Worm (Caenorhabditis elegans) whole organism, late embryonic: ENCODE results near the gene jun-1.
A peak's percentile ranks its signal among the peaks of the same experiment; 100 is the strongest.

Experiments
- F13H6.1 ChIP-seq: sonication (generic microtip); optimal IDR thresholded peaks from 2 replicates; lab custom pipeline; 2016; ENCODE audit warnings: missing genetic modification characterization, missing compliant biosample characterization
- K02D7.2 ChIP-seq: sonication (generic microtip); optimal IDR thresholded peaks from 2 replicates; lab custom pipeline; 2017; ENCODE audit warnings: mild to moderate bottlenecking, missing genetic modification characterization, missing compliant biosample characterization
- K09A11.1 ChIP-seq: sonication (generic microtip); optimal IDR thresholded peaks from 2 replicates; lab custom pipeline; 2017; ENCODE audit warnings: antibody characterized with exemption, mild to moderate bottlenecking, missing genetic modification characterization, missing compliant biosample characterization; ENCODE audit not compliant: insufficient read depth
- T23F11.4 ChIP-seq: fragments of 200-800 bp; sonication (Bioruptor generic); optimal IDR thresholded peaks from 2 replicates; lab custom pipeline; 2018; ENCODE audit warnings: mild to moderate bottlenecking, missing genetic modification characterization, missing compliant biosample characterization
- ahr-1 ChIP-seq: sonication (generic microtip); optimal IDR thresholded peaks from 2 replicates; lab custom pipeline; 2016; ENCODE audit warnings: missing genetic modification characterization, missing compliant biosample characterization
- ceh-14 ChIP-seq: sonication (generic microtip); optimal IDR thresholded peaks from 2 replicates; lab custom pipeline; 2016; ENCODE audit warnings: missing genotype, missing genetic modification characterization, missing compliant biosample characterization
- ceh-2 ChIP-seq: sonication (generic microtip); optimal IDR thresholded peaks from 2 replicates; lab custom pipeline; 2016; ENCODE audit warnings: missing genotype, missing genetic modification characterization, missing compliant biosample characterization
- ceh-22 ChIP-seq: sonication (generic microtip); optimal IDR thresholded peaks from 2 replicates; lab custom pipeline; 2017; ENCODE audit warnings: missing biosample characterization, missing genetic modification characterization
- ceh-30 ChIP-seq: fragments of 150-350 bp; optimal IDR thresholded peaks from 2 replicates; lab custom pipeline; 2014; ENCODE audit warnings: missing biosample characterization, missing genetic modification characterization
- ceh-34 ChIP-seq: sonication (generic microtip); optimal IDR thresholded peaks from 2 replicates; lab custom pipeline; 2016; ENCODE audit warnings: mild to moderate bottlenecking, missing genetic modification characterization, missing compliant biosample characterization
- ceh-45 ChIP-seq: fragments of 200-800 bp; sonication (Bioruptor generic); IDR thresholded peaks from 2 replicates; pipeline ENCODE4 v1.3.6; 2022; ENCODE audit warnings: missing genetic modification reagents, missing genetic modification characterization, missing compliant biosample characterization
- ceh-48 ChIP-seq: sonication (generic microtip); optimal IDR thresholded peaks from 2 replicates; lab custom pipeline; 2016; ENCODE audit warnings: missing genetic modification characterization, inconsistent platforms, missing compliant biosample characterization
- che-1 ChIP-seq: sonication (generic microtip); optimal IDR thresholded peaks from 2 replicates; lab custom pipeline; 2016; ENCODE audit warnings: mild to moderate bottlenecking, missing genetic modification characterization, missing compliant biosample characterization
- dmd-4 ChIP-seq: sonication (generic microtip); optimal IDR thresholded peaks from 2 replicates; lab custom pipeline; 2016; ENCODE audit warnings: borderline replicate concordance, missing genetic modification characterization, missing compliant biosample characterization
- dve-1 ChIP-seq: sonication (generic microtip); optimal IDR thresholded peaks from 2 replicates; lab custom pipeline; 2017; ENCODE audit warnings: antibody characterized with exemption, mild to moderate bottlenecking, missing genetic modification characterization, missing compliant biosample characterization
- elt-2 ChIP-seq: sonication (generic microtip); optimal IDR thresholded peaks from 2 replicates; lab custom pipeline; 2016; ENCODE audit warnings: missing genetic modification reagents, missing genetic modification characterization, missing compliant biosample characterization
- elt-4 ChIP-seq: sonication (generic microtip); optimal IDR thresholded peaks from 2 replicates; lab custom pipeline; 2016; ENCODE audit warnings: missing genetic modification characterization, missing compliant biosample characterization
- fkh-10 ChIP-seq: fragments of 150-350 bp; optimal IDR thresholded peaks from 2 replicates; lab custom pipeline; 2014; ENCODE audit warnings: missing biosample characterization, missing genetic modification reagents, missing genetic modification characterization
- fkh-6 ChIP-seq: sonication (generic microtip); optimal IDR thresholded peaks from 2 replicates; lab custom pipeline; 2016; ENCODE audit warnings: missing genetic modification characterization, missing compliant biosample characterization
- hlh-13 ChIP-seq: fragments of 200-800 bp; sonication (Bioruptor generic); optimal IDR thresholded peaks from 2 replicates; lab custom pipeline; 2018; ENCODE audit warnings: mild to moderate bottlenecking, missing genetic modification characterization, missing compliant biosample characterization
- hlh-15 ChIP-seq: sonication (generic microtip); optimal IDR thresholded peaks from 2 replicates; lab custom pipeline; 2016; ENCODE audit warnings: missing genetic modification characterization, missing compliant biosample characterization
- hlh-30 ChIP-seq: sonication (generic microtip); optimal IDR thresholded peaks from 2 replicates; lab custom pipeline; 2017; ENCODE audit warnings: antibody characterized with exemption, missing genetic modification characterization, missing compliant biosample characterization; ENCODE audit not compliant: insufficient read depth
- hlh-8 ChIP-seq: sonication (generic microtip); optimal IDR thresholded peaks from 2 replicates; lab custom pipeline; 2016; ENCODE audit warnings: missing genotype, missing genetic modification characterization, missing compliant biosample characterization
- lim-6 ChIP-seq: sonication (generic microtip); optimal IDR thresholded peaks from 2 replicates; lab custom pipeline; 2016; ENCODE audit warnings: missing genetic modification characterization, missing compliant biosample characterization
- lin-11 ChIP-seq: fragments of 200-800 bp; sonication (Bioruptor generic); optimal IDR thresholded peaks from 2 replicates; lab custom pipeline; 2018; ENCODE audit warnings: mild to moderate bottlenecking, missing genetic modification characterization, missing compliant biosample characterization
- nfya-1 ChIP-seq: sonication (generic microtip); optimal IDR thresholded peaks from 2 replicates; lab custom pipeline; 2017; ENCODE audit warnings: missing genetic modification characterization, mild to moderate bottlenecking, missing compliant biosample characterization, antibody characterized with exemption, moderate library complexity
- nhr-11 ChIP-seq: fragments of 150-350 bp; optimal IDR thresholded peaks from 2 replicates; lab custom pipeline; 2014; ENCODE audit warnings: missing biosample characterization, missing genetic modification characterization
- nhr-232 ChIP-seq: sonication (generic microtip); optimal IDR thresholded peaks from 2 replicates; lab custom pipeline; 2016; ENCODE audit warnings: missing genetic modification characterization, missing compliant biosample characterization
- pat-9 ChIP-seq: fragments of 200-800 bp; sonication (Bioruptor generic); optimal IDR thresholded peaks from 2 replicates; lab custom pipeline; 2018; ENCODE audit warnings: mild to moderate bottlenecking, missing genetic modification characterization, moderate library complexity, missing compliant biosample characterization
- pha-2 ChIP-seq: sonication (generic microtip); optimal IDR thresholded peaks from 2 replicates; lab custom pipeline; 2017; ENCODE audit warnings: mild to moderate bottlenecking, missing genetic modification characterization, missing compliant biosample characterization
- pros-1 ChIP-seq: fragments of 150-350 bp; optimal IDR thresholded peaks from 2 replicates; lab custom pipeline; 2014; ENCODE audit warnings: missing biosample characterization, missing genetic modification reagents, missing genetic modification characterization
- rnt-1 ChIP-seq: sonication (generic microtip); optimal IDR thresholded peaks from 2 replicates; lab custom pipeline; 2016; ENCODE audit warnings: missing genetic modification characterization, missing compliant biosample characterization
- sox-2 ChIP-seq: fragments of 200-800 bp; sonication (Bioruptor generic); IDR thresholded peaks from 2 replicates; pipeline ENCODE4 v1.3.6; 2022; ENCODE audit warnings: missing genetic modification reagents, missing genetic modification characterization, missing compliant biosample characterization
- syd-9 ChIP-seq: sonication (generic microtip); optimal IDR thresholded peaks from 2 replicates; lab custom pipeline; 2016; ENCODE audit warnings: mild to moderate bottlenecking, missing genetic modification characterization, moderate library complexity, missing compliant biosample characterization
- tbx-2 ChIP-seq: sonication (generic microtip); optimal IDR thresholded peaks from 2 replicates; lab custom pipeline; 2016; ENCODE audit warnings: missing genetic modification characterization, missing compliant biosample characterization
- tbx-7 ChIP-seq: sonication (generic microtip); optimal IDR thresholded peaks from 2 replicates; lab custom pipeline; 2016; ENCODE audit warnings: missing genotype, missing genetic modification characterization, missing compliant biosample characterization
- ttx-3 ChIP-seq: sonication (generic microtip); optimal IDR thresholded peaks from 2 replicates; lab custom pipeline; 2016; ENCODE audit warnings: missing genetic modification reagents, missing genetic modification characterization, missing compliant biosample characterization
- unc-3 ChIP-seq, 2 experiments: fragments of 200-800 bp in 1 of 2; sonication (Bioruptor generic) in 1 of 2; sonication (generic microtip) in 1 of 2; conservative IDR thresholded peaks in 1 of 2; optimal IDR thresholded peaks in 1 of 2; 2 replicates each; pipeline versions ENCODE4 v1.3.6 to Lab custom; 2016 to 2022; ENCODE audit warnings: missing compliant biosample characterization in 2 of 2, missing genetic modification characterization in 2 of 2, missing genetic modification reagents in 1 of 2
- unc-55 ChIP-seq: sonication (generic microtip); optimal IDR thresholded peaks from 2 replicates; lab custom pipeline; 2017; ENCODE audit warnings: missing biosample characterization, missing genetic modification reagents, missing genetic modification characterization
- unc-86 ChIP-seq: sonication (generic microtip); optimal IDR thresholded peaks from 2 replicates; lab custom pipeline; 2016; ENCODE audit warnings: missing genetic modification characterization, missing compliant biosample characterization
- zip-5 ChIP-seq: sonication (generic microtip); optimal IDR thresholded peaks from 2 replicates; lab custom pipeline; 2016; ENCODE audit warnings: missing genetic modification characterization, missing compliant biosample characterization

Gene jun-1

ce11 chrII:9113759-9114158, 802 bp downstream of the jun-1 start:
- TF ChIP-seq che-1 (tag; lab: Kevin White, UChicago) (no peak), hlh-30 (peak; percentile 49), pat-9 (tag; lab: Kevin White, UChicago) (no peak)
- TF ChIP-seq, all 69 proteins: peak for 1

ce11 chrII:9114972-9115371, 2.0 kb downstream of the jun-1 start:
- no peak for TF ChIP-seq nhr-11
- no peak for TF ChIP-seq ahr-1 (tag; lab: Kevin White, UChicago)
- no peak for TF ChIP-seq lim-6 (tag; lab: Kevin White, UChicago)
- TF ChIP-seq unc-3 (GFP tag; conservative IDR thresholded peaks at IDR 0.05; lab: Robert Waterston, UW), result no peak
- no peak for TF ChIP-seq unc-3 (tag; optimal IDR thresholded peaks at IDR 0.05; lab: Kevin White, UChicago)
- TF ChIP-seq ceh-45, result no peak
- TF ChIP-seq sox-2 (GFP tag; lab: Robert Waterston, UW), result no peak
- no peak for TF ChIP-seq syd-9 (tag; lab: Kevin White, UChicago)
- TF ChIP-seq ceh-30 (tag; lab: Kevin White, UChicago), result no peak
- no peak for TF ChIP-seq pha-2 (tag; lab: Kevin White, UChicago)
- TF ChIP-seq tbx-2 (tag; lab: Kevin White, UChicago), result no peak
- TF ChIP-seq ttx-3 (tag; lab: Kevin White, UChicago), result no peak
- TF ChIP-seq zip-5 (tag; lab: Kevin White, UChicago), result no peak
- TF ChIP-seq ceh-14, result no peak
- no peak for TF ChIP-seq fkh-6
- TF ChIP-seq pat-9 (tag; lab: Kevin White, UChicago), result no peak
- no peak for TF ChIP-seq ceh-48 (tag; lab: Kevin White, UChicago)

ce11 chrII:9115644-9116043, 2.7 kb downstream of the jun-1 start:
- TF ChIP-seq F13H6.1, result no peak
- TF ChIP-seq nfya-1 (tag; lab: Kevin White, UChicago), result no peak
- no peak for TF ChIP-seq pat-9 (tag; lab: Kevin White, UChicago)
- no peak for TF ChIP-seq che-1 (tag; lab: Kevin White, UChicago)
- TF ChIP-seq rnt-1 (tag; lab: Kevin White, UChicago), result no peak
- TF ChIP-seq K09A11.1 (tag; lab: Kevin White, UChicago), result no peak
- TF ChIP-seq elt-4 (tag; lab: Kevin White, UChicago), result no peak
- TF ChIP-seq ceh-22, result no peak
- no peak for TF ChIP-seq unc-86 (tag; lab: Kevin White, UChicago)
- no peak for TF ChIP-seq tbx-7 (tag; lab: Kevin White, UChicago)
- TF ChIP-seq nhr-11, result no peak
- TF ChIP-seq T23F11.4 (GFP tag; lab: Kevin White, UChicago), result no peak
- no peak for TF ChIP-seq ceh-34 (tag; lab: Kevin White, UChicago)
- TF ChIP-seq ahr-1 (tag; lab: Kevin White, UChicago), result no peak
- no peak for TF ChIP-seq ceh-2 (tag; lab: Kevin White, UChicago)
- TF ChIP-seq, all 69 proteins: peak for 0

- no peak for TF ChIP-seq unc-55 (GFP tag; lab: Kevin White, UChicago)
- TF ChIP-seq fkh-6, result no peak
- no peak for TF ChIP-seq sox-2 (GFP tag; lab: Robert Waterston, UW)
- TF ChIP-seq dmd-4 (tag; lab: Kevin White, UChicago), result no peak
- TF ChIP-seq tbx-2 (tag; lab: Kevin White, UChicago), result no peak
- TF ChIP-seq dve-1, result no peak
- TF ChIP-seq ceh-45, result no peak
- TF ChIP-seq hlh-13 (GFP tag; lab: Kevin White, UChicago), result no peak
- TF ChIP-seq che-1 (tag; lab: Kevin White, UChicago), result no peak
- no peak for TF ChIP-seq elt-2 (tag; lab: Kevin White, UChicago)
- no peak for TF ChIP-seq nhr-232 (tag; lab: Kevin White, UChicago)
- TF ChIP-seq pros-1 (tag; lab: Kevin White, UChicago), result no peak
- TF ChIP-seq hlh-8 (tag; lab: Kevin White, UChicago), result no peak
- TF ChIP-seq ceh-14, result no peak
- no peak for TF ChIP-seq nfya-1 (tag; lab: Kevin White, UChicago)
- no peak for TF ChIP-seq fkh-10 (GFP tag; lab: Kevin White, UChicago)
- no peak for TF ChIP-seq K02D7.2 (tag; lab: Kevin White, UChicago)
- TF ChIP-seq nhr-11, result no peak
- TF ChIP-seq hlh-15 (tag; lab: Kevin White, UChicago), result no peak
- TF ChIP-seq lin-11 (tag; lab: Kevin White, UChicago), result no peak
Measured at ce11 chrII:9116404-9116803, 3.4 kb downstream of the jun-1 start.
